Worm (Caenorhabditis elegans): ENCODE results near the gene Y53C12A.7.
A peak's percentile ranks its signal among the peaks of the same experiment; 100 is the strongest.

The Y53C12A.7 gene

ce11 chrII:9668959-9669358 is 31.4 kb upstream of the Y53C12A.7 start, which contains the start of gene taf-8 (continued):
- peak; percentile 84 for TF ChIP-seq nhr-85 (tag)
- 0 out of 2 replicates have a peak, but pooled peaks have one; percentile 15 for TF ChIP-seq ceh-88 (GFP tag; IDR thresholded peaks at IDR 0.05)
- no peak for TF ChIP-seq pax-3 (tag; optimal IDR thresholded peaks at IDR 0.05)
- no peak for TF ChIP-seq pag-3 (tag; optimal IDR thresholded peaks at IDR 0.05; ENCODE audit: borderline replicate concordance, insufficient read depth)
- TF ChIP-seq sup-37 (GFP tag; optimal IDR thresholded peaks at IDR 0.05) = no peak
- peak; percentile 57 for TF ChIP-seq lin-39 (tag; optimal IDR thresholded peaks at IDR 0.05)
- TF ChIP-seq F16B12.6 (tag; optimal IDR thresholded peaks at IDR 0.05) = peak; percentile 31
- no peak for TF ChIP-seq efl-3 (GFP tag; optimal IDR thresholded peaks at IDR 0.05)
- TF ChIP-seq lsy-2 (tag; optimal IDR thresholded peaks at IDR 0.05) = peak; percentile 82 to 83
- no peak for TF ChIP-seq jun-1 (tag; optimal IDR thresholded peaks at IDR 0.05)
- TF ChIP-seq alr-1 (tag; optimal IDR thresholded peaks at IDR 0.05; ENCODE audit: borderline replicate concordance) = no peak
- no peak for TF ChIP-seq sox-4 (tag; optimal IDR thresholded peaks at IDR 0.05)
- no peak for TF ChIP-seq ceh-8 (GFP tag; optimal IDR thresholded peaks at IDR 0.05)
- peak; percentile 76 for TF ChIP-seq nhr-71 (tag; optimal IDR thresholded peaks at IDR 0.05)
- no peak for TF ChIP-seq nhr-84 (tag; optimal IDR thresholded peaks at IDR 0.05)
- TF ChIP-seq dsc-1 (tag; optimal IDR thresholded peaks at IDR 0.05) = peak; percentile 52
- no peak for TF ChIP-seq hlh-4 (tag; optimal IDR thresholded peaks at IDR 0.05)
- peak; percentile 69 for TF ChIP-seq C16A3.4 (tag; optimal IDR thresholded peaks at IDR 0.05)
- peak; percentile 60 to 76 for TF ChIP-seq efl-1 (optimal IDR thresholded peaks at IDR 0.05)
- peak; percentile 65 to 97 for TF ChIP-seq efl-1 (GFP tag; optimal IDR thresholded peaks at IDR 0.05 in 1 of 2)
- TF ChIP-seq skn-1 (tag; optimal IDR thresholded peaks at IDR 0.05) = peak; percentile 13
- TF ChIP-seq hlh-17 (GFP tag; optimal IDR thresholded peaks at IDR 0.05; ENCODE audit: borderline replicate concordance) = no peak
- no peak for TF ChIP-seq hpl-2 (GFP tag; optimal IDR thresholded peaks at IDR 0.05)
- TF ChIP-seq lin-35 (GFP tag; optimal IDR thresholded peaks at IDR 0.05) = peak; percentile 72 to 73
- peak; percentile 32 for TF ChIP-seq irx-1 (tag; optimal IDR thresholded peaks at IDR 0.05)
- TF ChIP-seq unc-130 (tag; optimal IDR thresholded peaks at IDR 0.05) = peak; percentile 23
- no peak for TF ChIP-seq nhr-76 (tag; optimal IDR thresholded peaks at IDR 0.05)
- TF ChIP-seq aha-1 (tag; optimal IDR thresholded peaks at IDR 0.05) = no peak
- TF ChIP-seq snpc-4 (tag; optimal IDR thresholded peaks at IDR 0.05) = peak; percentile 33
- no peak for TF ChIP-seq zag-1 (tag; optimal IDR thresholded peaks at IDR 0.05)
- TF ChIP-seq lir-3 (tag; optimal IDR thresholded peaks at IDR 0.05; ENCODE audit: poor library complexity) = peak; percentile 54
- TF ChIP-seq sptf-1 (tag; optimal IDR thresholded peaks at IDR 0.05) = no peak
- peak; percentile 71 for TF ChIP-seq swsn-7 (tag; optimal IDR thresholded peaks at IDR 0.05)
- TF ChIP-seq fkh-4 (tag; optimal IDR thresholded peaks at IDR 0.05; ENCODE audit: borderline replicate concordance) = no peak
- TF ChIP-seq fkh-8 (tag; optimal IDR thresholded peaks at IDR 0.05) = peak; percentile 54
- peak; percentile 22 for TF ChIP-seq nhr-77 (tag; optimal IDR thresholded peaks at IDR 0.05)
- TF ChIP-seq nhr-90 (tag; optimal IDR thresholded peaks at IDR 0.05; ENCODE audit: poor library complexity) = peak; percentile 50
- peak; percentile 31 for TF ChIP-seq aly-2 (tag; optimal IDR thresholded peaks at IDR 0.05)
- TF ChIP-seq nhr-237 (tag; optimal IDR thresholded peaks at IDR 0.05) = no peak
- no peak for TF ChIP-seq ama-1 (optimal IDR thresholded peaks at IDR 0.05)
- TF ChIP-seq nhr-28 (tag; optimal IDR thresholded peaks at IDR 0.05) = no peak
- TF ChIP-seq snu-23 (GFP tag; optimal IDR thresholded peaks at IDR 0.05) = peak; percentile 78
- TF ChIP-seq blmp-1 (tag; optimal IDR thresholded peaks at IDR 0.05) = no peak
- no peak for TF ChIP-seq tlp-1 (tag; optimal IDR thresholded peaks at IDR 0.05)
- no peak for TF ChIP-seq mdl-1 (tag; optimal IDR thresholded peaks at IDR 0.05)
- peak in 1 of 6 experiments; percentile 6 for TF ChIP-seq elt-3 (tag; optimal IDR thresholded peaks at IDR 0.05)
- TF ChIP-seq grh-1 (GFP tag; IDR thresholded peaks at IDR 0.05) = no peak
- no peak for TF ChIP-seq elt-2 (tag; optimal IDR thresholded peaks at IDR 0.05)
- TF ChIP-seq nhr-47 (tag; optimal IDR thresholded peaks at IDR 0.05) = peak; percentile 79
- no peak for TF ChIP-seq egl-27 (tag; optimal IDR thresholded peaks at IDR 0.05)
- no peak for TF ChIP-seq fkh-10 (GFP tag; optimal IDR thresholded peaks at IDR 0.05)
- TF ChIP-seq rnt-1 (tag; optimal IDR thresholded peaks at IDR 0.05) = peak; percentile 62
- TF ChIP-seq C04F5.9 (tag; optimal IDR thresholded peaks at IDR 0.05) = no peak

Measured in whole organism, L1 larva.